Fruit fly (Drosophila melanogaster) whole organism, embryonic: ENCODE results near the gene Mink.

Experiments used
- Atf3 ChIP-seq: fragments of 200-800 bp; sonication (Bioruptor generic); optimal IDR thresholded peaks from 3 replicates; lab custom pipeline; 2016; ENCODE audit warnings: missing biosample characterization, missing genetic modification characterization
- Bdp1 ChIP-seq: fragments of 200-800 bp; sonication (Bioruptor generic); optimal IDR thresholded peaks from 3 replicates; lab custom pipeline; 2016; ENCODE audit warnings: missing biosample characterization, missing genetic modification characterization
- CG10267 ChIP-seq: fragments of 200-800 bp; sonication (Bioruptor generic); optimal IDR thresholded peaks from 2 replicates; lab custom pipeline; 2018; ENCODE audit warnings: missing biosample characterization, mild to moderate bottlenecking, missing genetic modification characterization, moderate library complexity
- CG10274 ChIP-seq: fragments of 200-800 bp; sonication (Bioruptor generic); optimal IDR thresholded peaks from 3 replicates; lab custom pipeline; 2017; ENCODE audit warnings: missing biosample characterization, mild to moderate bottlenecking, missing genetic modification characterization
- CG12071 ChIP-seq: fragments of 200-800 bp; sonication (Bioruptor generic); optimal IDR thresholded peaks from 3 replicates; lab custom pipeline; 2018; ENCODE audit warnings: missing biosample characterization, mild to moderate bottlenecking, missing genetic modification characterization
- CG12391 ChIP-seq: fragments of 200-800 bp; sonication (Bioruptor generic); optimal IDR thresholded peaks from 3 replicates; lab custom pipeline; 2018; ENCODE audit warnings: missing biosample characterization, mild to moderate bottlenecking, missing genetic modification characterization, moderate library complexity
- CG13123 ChIP-seq: fragments of 200-800 bp; sonication (Bioruptor generic); optimal IDR thresholded peaks from 2 replicates; lab custom pipeline; 2016; ENCODE audit warnings: missing biosample characterization, missing genetic modification characterization
- CG14965 ChIP-seq: fragments of 200-800 bp; sonication (Bioruptor generic); optimal IDR thresholded peaks from 2 replicates; lab custom pipeline; 2016; ENCODE audit warnings: missing biosample characterization, missing genetic modification characterization, borderline replicate concordance
- CG15011 ChIP-seq: fragments of 200-800 bp; sonication (Bioruptor generic); optimal IDR thresholded peaks from 3 replicates; lab custom pipeline; 2018; ENCODE audit warnings: missing biosample characterization, mild to moderate bottlenecking, missing genetic modification characterization
- CG1647 ChIP-seq: fragments of 200-800 bp; sonication (Bioruptor generic); optimal IDR thresholded peaks from 3 replicates; lab custom pipeline; 2016; ENCODE audit warnings: missing biosample characterization, missing genetic modification characterization
- CG16779 ChIP-seq: fragments of 200-800 bp; sonication (Bioruptor generic); IDR thresholded peaks from 2 replicates; pipeline ENCODE4 v1.3.6; 2022; ENCODE audit warnings: missing biosample characterization, missing genetic modification characterization
- CG17912 ChIP-seq: fragments of 200-800 bp; sonication (Bioruptor generic); optimal IDR thresholded peaks from 2 replicates; lab custom pipeline; 2018; ENCODE audit warnings: missing biosample characterization, mild to moderate bottlenecking, missing genetic modification characterization
- CG18476 ChIP-seq: fragments of 200-800 bp; sonication (Bioruptor generic); optimal IDR thresholded peaks from 2 replicates; lab custom pipeline; 2016; ENCODE audit warnings: missing biosample characterization, mild to moderate bottlenecking, missing genetic modification characterization
- CG2129 ChIP-seq: fragments of 200-800 bp; sonication (Bioruptor generic); IDR thresholded peaks from 2 replicates; pipeline ENCODE4 v1.3.6; 2022; ENCODE audit warnings: missing biosample characterization, missing genetic modification characterization; ENCODE audit not compliant: partially characterized antibody
- CG3281 ChIP-seq: fragments of 200-800 bp; sonication (Bioruptor generic); optimal IDR thresholded peaks from 3 replicates; lab custom pipeline; 2017; ENCODE audit warnings: missing biosample characterization, mild to moderate bottlenecking, missing genetic modification characterization
- CG3407 ChIP-seq: fragments of 200-800 bp; sonication (Bioruptor generic); optimal IDR thresholded peaks from 2 replicates; lab custom pipeline; 2018; ENCODE audit warnings: missing biosample characterization, mild to moderate bottlenecking, missing genetic modification characterization
- CG5953 ChIP-seq: fragments of 200-800 bp; sonication (Bioruptor generic); IDR thresholded peaks from 2 replicates; pipeline ENCODE4 v1.3.6; 2022; ENCODE audit warnings: missing biosample characterization, missing genetic modification characterization
- CG6683 ChIP-seq: fragments of 200-800 bp; sonication (Bioruptor generic); optimal IDR thresholded peaks from 2 replicates; lab custom pipeline; 2017; ENCODE audit warnings: missing biosample characterization, mild to moderate bottlenecking, missing genetic modification characterization, missing genetic modification reagents
- CTCF ChIP-seq: fragments of 200-800 bp; sonication (Bioruptor generic); optimal IDR thresholded peaks from 2 replicates; lab custom pipeline; 2017; ENCODE audit warnings: missing biosample characterization, mild to moderate bottlenecking, missing genetic modification characterization, moderate library complexity
- Dp ChIP-seq: fragments of 200-800 bp; sonication (Bioruptor generic); optimal IDR thresholded peaks from 2 replicates; lab custom pipeline; 2018; ENCODE audit warnings: missing biosample characterization, mild to moderate bottlenecking, missing genetic modification characterization, moderate library complexity
- E2f1 ChIP-seq: fragments of 200-800 bp; sonication (Bioruptor generic); IDR thresholded peaks from 2 replicates; pipeline ENCODE4 v1.3.6; 2022; ENCODE audit warnings: missing biosample characterization, missing genetic modification characterization
- Fer1 ChIP-seq: fragments of 200-800 bp; sonication (Bioruptor generic); optimal IDR thresholded peaks from 2 replicates; lab custom pipeline; 2017; ENCODE audit warnings: missing biosample characterization, mild to moderate bottlenecking, missing genetic modification characterization
- Gsc ChIP-seq: fragments of 200-800 bp; sonication (Bioruptor generic); IDR thresholded peaks from 2 replicates; pipeline ENCODE4 v1.3.6; 2022; ENCODE audit warnings: missing biosample characterization, missing genetic modification characterization
- Gug ChIP-seq: fragments of 200-800 bp; sonication (Bioruptor generic); IDR thresholded peaks from 4 replicates; pipeline ENCODE4 v1.3.6; 2022; ENCODE audit warnings: missing biosample characterization, missing genetic modification characterization
- HHEX ChIP-seq: fragments of 200-800 bp; sonication (Bioruptor generic); optimal IDR thresholded peaks from 3 replicates; lab custom pipeline; 2017; ENCODE audit warnings: missing biosample characterization, mild to moderate bottlenecking, missing genetic modification characterization, missing genetic modification reagents
- HLHmδ ChIP-seq: fragments of 200-800 bp; sonication (Bioruptor generic); optimal IDR thresholded peaks from 2 replicates; lab custom pipeline; 2018; ENCODE audit warnings: missing biosample characterization, mild to moderate bottlenecking, missing genetic modification characterization, moderate library complexity
- Hand ChIP-seq: fragments of 200-800 bp; sonication (Bioruptor generic); optimal IDR thresholded peaks from 2 replicates; lab custom pipeline; 2017; ENCODE audit warnings: mild to moderate bottlenecking, missing biosample characterization, missing genetic modification reagents, missing genetic modification characterization
- Kr ChIP-seq: fragments of 200-800 bp; sonication (Bioruptor generic); optimal IDR thresholded peaks from 2 replicates; lab custom pipeline; 2017; ENCODE audit warnings: missing biosample characterization, mild to moderate bottlenecking, missing genetic modification characterization
- MESR4 ChIP-seq: fragments of 200-800 bp; sonication (Bioruptor generic); optimal IDR thresholded peaks from 2 replicates; lab custom pipeline; 2018; ENCODE audit warnings: missing biosample characterization, mild to moderate bottlenecking, missing genetic modification characterization, moderate library complexity
- Nf-YA ChIP-seq: fragments of 200-800 bp; sonication (Bioruptor generic); IDR thresholded peaks from 2 replicates; pipeline ENCODE4 v1.3.6; 2022; ENCODE audit warnings: missing biosample characterization, missing genetic modification characterization
- Sry-β ChIP-seq: fragments of 200-800 bp; sonication (Bioruptor generic); optimal IDR thresholded peaks from 2 replicates; lab custom pipeline; 2018; ENCODE audit warnings: missing biosample characterization, mild to moderate bottlenecking, missing genetic modification characterization, moderate library complexity
- ab ChIP-seq: fragments of 200-800 bp; sonication (Bioruptor generic); optimal IDR thresholded peaks from 2 replicates; lab custom pipeline; 2016; ENCODE audit warnings: missing biosample characterization, missing genetic modification characterization
- az2 ChIP-seq: fragments of 200-800 bp; sonication (Bioruptor generic); optimal IDR thresholded peaks from 3 replicates; lab custom pipeline; 2016; ENCODE audit warnings: missing biosample characterization, missing genetic modification characterization
- bowl ChIP-seq: fragments of 200-800 bp; sonication (Bioruptor generic); IDR thresholded peaks from 2 replicates; pipeline ENCODE4 v1.3.6; 2022; ENCODE audit warnings: missing biosample characterization, missing genetic modification characterization
- btn ChIP-seq: fragments of 200-800 bp; sonication (Bioruptor generic); optimal IDR thresholded peaks from 2 replicates; lab custom pipeline; 2016; ENCODE audit warnings: missing biosample characterization, missing genetic modification characterization
- ci ChIP-seq: fragments of 200-800 bp; sonication (Bioruptor generic); IDR thresholded peaks from 3 replicates; pipeline ENCODE4 v1.3.6; 2022; ENCODE audit warnings: missing biosample characterization, missing genetic modification characterization
- crol ChIP-seq: fragments of 200-800 bp; sonication (Bioruptor generic); IDR thresholded peaks from 2 replicates; pipeline ENCODE4 v1.3.6; 2022; ENCODE audit warnings: missing biosample characterization, missing genetic modification characterization
- cwo ChIP-seq: fragments of 200-800 bp; sonication (Bioruptor generic); optimal IDR thresholded peaks from 3 replicates; lab custom pipeline; 2017; ENCODE audit warnings: missing biosample characterization, missing genetic modification characterization, mild to moderate bottlenecking, moderate library complexity, missing genetic modification reagents
- dati ChIP-seq: fragments of 200-800 bp; sonication (Bioruptor generic); IDR thresholded peaks from 2 replicates; pipeline ENCODE4 v1.3.6; 2022; ENCODE audit warnings: missing biosample characterization, missing genetic modification characterization
- emc ChIP-seq: fragments of 200-800 bp; sonication (Bioruptor generic); optimal IDR thresholded peaks from 2 replicates; lab custom pipeline; 2016; ENCODE audit warnings: missing biosample characterization, missing genetic modification characterization
- fd102C ChIP-seq: fragments of 200-800 bp; sonication (Bioruptor generic); optimal IDR thresholded peaks from 2 replicates; lab custom pipeline; 2018; ENCODE audit warnings: missing biosample characterization, mild to moderate bottlenecking, missing genetic modification characterization, moderate library complexity
- gcm ChIP-seq: fragments of 200-800 bp; sonication (Bioruptor generic); optimal IDR thresholded peaks from 2 replicates; lab custom pipeline; 2019; ENCODE audit warnings: missing biosample characterization, mild to moderate bottlenecking, missing genetic modification characterization, moderate library complexity
- ham ChIP-seq: fragments of 200-800 bp; sonication (Bioruptor generic); IDR thresholded peaks from 2 replicates; pipeline ENCODE4 v1.3.6; 2022; ENCODE audit warnings: missing biosample characterization, missing genetic modification characterization
- lab ChIP-seq: fragments of 200-800 bp; sonication (Bioruptor generic); optimal IDR thresholded peaks from 3 replicates; lab custom pipeline; 2017; ENCODE audit warnings: missing biosample characterization, missing genetic modification characterization, mild to moderate bottlenecking, moderate library complexity, missing genetic modification reagents
- pfk ChIP-seq: fragments of 200-800 bp; sonication (Bioruptor generic); optimal IDR thresholded peaks from 2 replicates; lab custom pipeline; 2018; ENCODE audit warnings: missing biosample characterization, mild to moderate bottlenecking, missing genetic modification characterization, moderate library complexity
- pros ChIP-seq: fragments of 200-800 bp; sonication (Bioruptor generic); optimal IDR thresholded peaks from 3 replicates; lab custom pipeline; 2019; ENCODE audit warnings: missing biosample characterization, mild to moderate bottlenecking, missing genetic modification characterization, moderate library complexity
- shn ChIP-seq: fragments of 200-800 bp; sonication (Bioruptor generic); optimal IDR thresholded peaks from 3 replicates; lab custom pipeline; 2016; ENCODE audit warnings: missing biosample characterization, missing genetic modification characterization
- sim ChIP-seq: fragments of 200-800 bp; sonication (Bioruptor generic); IDR thresholded peaks from 2 replicates; pipeline ENCODE4 v1.3.6; 2022; ENCODE audit warnings: missing biosample characterization, missing genetic modification characterization
- twi ChIP-seq: fragments of 200-800 bp; optimal IDR thresholded peaks from 2 replicates; lab custom pipeline; 2019; ENCODE audit warnings: missing biosample characterization, mild to moderate bottlenecking, missing genetic modification characterization, moderate library complexity
- zfh2 ChIP-seq: fragments of 200-800 bp; sonication (Bioruptor generic); optimal IDR thresholded peaks from 2 replicates; lab custom pipeline; 2016; ENCODE audit warnings: missing biosample characterization, missing genetic modification characterization

Mink gene

dm6 chr3R:24917814-24918636 lies 4.2 kb upstream of the Mink start, which contains the start of the genes PIG-S, sud1 and CG11168 (continued):
- TF ChIP-seq CG12071 (GFP tag; lab: Kevin White, UChicago): no peak
- TF ChIP-seq ci (GFP tag; lab: Robert Waterston, UW): 0 out of 3 replicates have a peak, but pooled peaks have one; percentile 27
- no peak for TF ChIP-seq sim (GFP tag; lab: Robert Waterston, UW)
- TF ChIP-seq CG12391: peak; percentile 81
- TF ChIP-seq CG13123: peak; percentile 48
- no peak for TF ChIP-seq gcm (GFP tag; lab: Kevin White, UChicago)
- TF ChIP-seq CG1647: no peak
- TF ChIP-seq CG10274 (GFP tag; lab: Kevin White, UChicago): no peak
- no peak for TF ChIP-seq shn (GFP tag; lab: Kevin White, UChicago)
- TF ChIP-seq CG14965 (GFP tag; lab: Kevin White, UChicago): no peak
- TF ChIP-seq HHEX (GFP tag; lab: Kevin White, UChicago): no peak
- TF ChIP-seq CTCF: no peak
- peak; percentile 61 for TF ChIP-seq twi (tag; lab: Kevin White, UChicago)
- TF ChIP-seq Hand (GFP tag; lab: Kevin White, UChicago): no peak
- no peak for TF ChIP-seq cwo (GFP tag; lab: Kevin White, UChicago)
- TF ChIP-seq lab (GFP tag; lab: Kevin White, UChicago): no peak
- TF ChIP-seq ab (GFP tag; lab: Kevin White, UChicago): no peak
- TF ChIP-seq E2f1 (GFP tag; lab: Robert Waterston, UW): 0 out of 2 replicates have a peak, but pooled peaks have one; percentile 30
- TF ChIP-seq CG15011 (GFP tag; lab: Kevin White, UChicago): no peak
- peak; percentile 98 for TF ChIP-seq Sry-β (GFP tag; lab: Kevin White, UChicago)
- no peak for TF ChIP-seq CG3407 (GFP tag; lab: Kevin White, UChicago)
- TF ChIP-seq Atf3 (GFP tag; lab: Kevin White, UChicago): peak; percentile 29
- TF ChIP-seq pfk (GFP tag; lab: Kevin White, UChicago): no peak
- peak; percentile 66 for TF ChIP-seq CG18476 (GFP tag; lab: Kevin White, UChicago)
- TF ChIP-seq dati: no peak
- TF ChIP-seq emc (GFP tag; lab: Kevin White, UChicago): no peak
- TF ChIP-seq crol (GFP tag; lab: Robert Waterston, UW): 0 out of 2 replicates have a peak, but pooled peaks have one; percentile 10
- TF ChIP-seq btn (GFP tag; lab: Kevin White, UChicago): no peak
- TF ChIP-seq CG3281 (GFP tag; lab: Kevin White, UChicago): no peak
- no peak for TF ChIP-seq bowl
- no peak for TF ChIP-seq CG6683 (GFP tag; lab: Kevin White, UChicago)
- no peak for TF ChIP-seq Gsc
- TF ChIP-seq Dp (GFP tag; lab: Kevin White, UChicago): no peak
- TF ChIP-seq CG17912 (GFP tag; lab: Kevin White, UChicago): no peak
- no peak for TF ChIP-seq Nf-YA
- TF ChIP-seq HLHmδ (GFP tag; lab: Kevin White, UChicago): no peak
- no peak for TF ChIP-seq pros (GFP tag; lab: Kevin White, UChicago)
- no peak for TF ChIP-seq ham
- peak; percentile 38 for TF ChIP-seq MESR4 (GFP tag; lab: Kevin White, UChicago)
- peak; percentile 64; the same call in 3 of the 4 replicates for TF ChIP-seq Gug (GFP tag; lab: Robert Waterston, UW)
- TF ChIP-seq az2 (GFP tag; lab: Kevin White, UChicago): peak; percentile 61
- TF ChIP-seq CG16779: no peak
- peak; percentile 72 for TF ChIP-seq CG10267
- no peak for TF ChIP-seq Kr (GFP tag; lab: Kevin White, UChicago)
- TF ChIP-seq Fer1 (GFP tag; lab: Kevin White, UChicago): no peak
- no peak for TF ChIP-seq Bdp1
- TF ChIP-seq zfh2 (GFP tag; lab: Kevin White, UChicago): no peak
- TF ChIP-seq fd102C (GFP tag; lab: Kevin White, UChicago): no peak
- TF ChIP-seq CG5953 (GFP tag; lab: Robert Waterston, UW): no peak
- peak; percentile 87 for TF ChIP-seq CG2129
